Fruit fly (Drosophila melanogaster): ENCODE data around the gene CG42331.

The CG42331 gene

DNA sequence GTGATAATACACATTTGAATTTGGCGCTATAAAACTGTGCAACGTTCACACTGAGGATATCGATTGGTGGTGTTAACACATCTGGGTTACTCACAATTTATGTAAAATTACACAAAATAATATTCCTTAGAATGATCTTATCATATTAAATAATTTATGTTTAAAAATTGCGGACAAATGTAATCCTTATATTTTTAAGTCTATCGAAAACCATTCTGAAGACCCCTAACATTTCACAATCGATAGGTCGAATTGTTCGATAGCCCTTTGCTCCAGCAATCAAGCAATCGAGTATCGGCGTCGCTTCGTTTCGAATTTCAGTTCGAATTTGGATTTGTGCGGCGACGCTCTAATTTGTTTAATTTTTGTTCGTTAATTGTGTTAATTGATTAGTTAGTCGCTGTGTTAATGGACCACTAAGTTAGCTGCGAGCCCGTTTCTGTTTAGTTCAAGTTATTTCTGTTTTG is 18.4 kb upstream of the CG42331 start, which contains the start of gene asp (continued):
- TF ChIP-seq tgo (GFP tag; IDR thresholded peaks at IDR 0.05) = peak; percentile 21; the same call in 1 of the 3 replicates
- TF ChIP-seq CG10431 (GFP tag; optimal IDR thresholded peaks at IDR 0.05) = no peak
- TF ChIP-seq CG4707 (GFP tag; optimal IDR thresholded peaks at IDR 0.05) = no peak
- TF ChIP-seq Tbp (GFP tag; optimal IDR thresholded peaks at IDR 0.05) = no peak
- no peak for TF ChIP-seq pros (GFP tag; optimal IDR thresholded peaks at IDR 0.05)
- no peak for TF ChIP-seq NfI (GFP tag; optimal IDR thresholded peaks at IDR 0.05)
- TF ChIP-seq CkIIα-i1 (GFP tag; IDR thresholded peaks at IDR 0.05) = no peak
- TF ChIP-seq Trl (optimal IDR thresholded peaks at IDR 0.05) = no peak
- no peak for TF ChIP-seq Trl (GFP tag; optimal IDR thresholded peaks at IDR 0.05)
- TF ChIP-seq Sox102F (GFP tag; optimal IDR thresholded peaks at IDR 0.05) = no peak
- no peak for TF ChIP-seq wor (GFP tag; IDR thresholded peaks at IDR 0.05)
- peak; percentile 96 for TF ChIP-seq Dp (GFP tag; optimal IDR thresholded peaks at IDR 0.05)
- TF ChIP-seq ranshi (GFP tag; IDR thresholded peaks at IDR 0.05) = no peak
- TF ChIP-seq corto (GFP tag; optimal IDR thresholded peaks at IDR 0.05) = no peak
- no peak for TF ChIP-seq Sry-β (GFP tag; optimal IDR thresholded peaks at IDR 0.05)
- TF ChIP-seq Dip3 (GFP tag; optimal IDR thresholded peaks at IDR 0.05) = no peak
- TF ChIP-seq CG2678 (tag; optimal IDR thresholded peaks at IDR 0.05) = no peak
- no peak for TF ChIP-seq stwl (tag; optimal IDR thresholded peaks at IDR 0.05)
- no peak for TF ChIP-seq CG12659 (GFP tag; optimal IDR thresholded peaks at IDR 0.05)
- no peak for TF ChIP-seq sd (tag; optimal IDR thresholded peaks at IDR 0.05)
- no peak for TF ChIP-seq Mrtf (GFP tag; IDR thresholded peaks at IDR 0.05)
- TF ChIP-seq Nf-YC (tag; optimal IDR thresholded peaks at IDR 0.05) = no peak
- TF ChIP-seq CG9609 (GFP tag; optimal IDR thresholded peaks at IDR 0.05) = no peak
- TF ChIP-seq CG11560 (tag; IDR thresholded peaks at IDR 0.05) = peak; percentile 73; the same call in 2 of the 3 replicates
- no peak for TF ChIP-seq Taf1 (GFP tag; IDR thresholded peaks at IDR 0.05)
- TF ChIP-seq dm (GFP tag; optimal IDR thresholded peaks at IDR 0.05) = no peak
- TF ChIP-seq CG30431 (GFP tag; optimal IDR thresholded peaks at IDR 0.05) = no peak
- no peak for TF ChIP-seq CG33213 (GFP tag; optimal IDR thresholded peaks at IDR 0.05)
- TF ChIP-seq GATAe (GFP tag; conservative IDR thresholded peaks at IDR 0.05) = no peak
- TF ChIP-seq HmgZ (tag; optimal IDR thresholded peaks at IDR 0.05) = no peak
- TF ChIP-seq lbe (GFP tag; optimal IDR thresholded peaks at IDR 0.05) = no peak
- TF ChIP-seq CG15073 (GFP tag; optimal IDR thresholded peaks at IDR 0.05) = no peak
- TF ChIP-seq pfk (GFP tag; optimal IDR thresholded peaks at IDR 0.05) = no peak
- no peak for TF ChIP-seq CG10565 (GFP tag; optimal IDR thresholded peaks at IDR 0.05)
- TF ChIP-seq CoRest (tag; optimal IDR thresholded peaks at IDR 0.05) = no peak
- no peak for TF ChIP-seq Usf (GFP tag; optimal IDR thresholded peaks at IDR 0.05)
- no peak for TF ChIP-seq CG30020 (tag; optimal IDR thresholded peaks at IDR 0.05)
- no peak for TF ChIP-seq Meics (GFP tag; optimal IDR thresholded peaks at IDR 0.05)
- TF ChIP-seq CG4424 (GFP tag; optimal IDR thresholded peaks at IDR 0.05) = no peak
- TF ChIP-seq shn (GFP tag; optimal IDR thresholded peaks at IDR 0.05) = no peak
- no peak for TF ChIP-seq Gsc (GFP tag; IDR thresholded peaks at IDR 0.05)
- TF ChIP-seq CG7928 (GFP tag; optimal IDR thresholded peaks at IDR 0.05) = no peak
- no peak for TF ChIP-seq D19A (tag; optimal IDR thresholded peaks at IDR 0.05)
- no peak for TF ChIP-seq h (optimal IDR thresholded peaks at IDR 0.05)
- no peak for TF ChIP-seq CG2712 (tag; optimal IDR thresholded peaks at IDR 0.05)
- TF ChIP-seq pho (GFP tag; optimal IDR thresholded peaks at IDR 0.05) = no peak
- TF ChIP-seq CG32767 (GFP tag; IDR thresholded peaks at IDR 0.05) = no peak
- TF ChIP-seq crp (GFP tag; optimal IDR thresholded peaks at IDR 0.05) = no peak
- peak; percentile 19 for TF ChIP-seq CG9727 (GFP tag; optimal IDR thresholded peaks at IDR 0.05)
- TF ChIP-seq CG10209 (GFP tag; optimal IDR thresholded peaks at IDR 0.05) = no peak
- no peak for TF ChIP-seq CG12942 (GFP tag; optimal IDR thresholded peaks at IDR 0.05)
- TF ChIP-seq bigmax (GFP tag; optimal IDR thresholded peaks at IDR 0.05) = peak; percentile 65
